Worm (Caenorhabditis elegans) whole organism, young adult: ENCODE results near the gene F45E6.1.

Experiments used
- F23B12.7 ChIP-seq: sonication (generic microtip); optimal IDR thresholded peaks from 2 replicates; lab custom pipeline; 2017; ENCODE audit warnings: missing genetic modification characterization, mild to moderate bottlenecking, missing compliant biosample characterization, antibody characterized with exemption, moderate library complexity; ENCODE audit not compliant: insufficient read depth
- K11D2.4 ChIP-seq: fragments of 200-800 bp; sonication (Bioruptor generic); IDR thresholded peaks from 2 replicates; pipeline ENCODE4 v1.3.6; 2022; ENCODE audit warnings: missing genetic modification reagents, missing genetic modification characterization, missing compliant biosample characterization
- dpff-1 ChIP-seq: sonication (generic microtip); optimal IDR thresholded peaks from 2 replicates; lab custom pipeline; 2017; ENCODE audit warnings: mild to moderate bottlenecking, missing genetic modification characterization, missing compliant biosample characterization
- him-1 ChIP-seq: sonication (generic microtip); optimal IDR thresholded peaks from 2 replicates; lab custom pipeline; 2016; ENCODE audit warnings: missing genotype, missing genetic modification reagents, missing genetic modification characterization, missing compliant biosample characterization
- let-526 ChIP-seq: fragments of 200-800 bp; sonication (Bioruptor generic); IDR thresholded peaks from 2 replicates; pipeline ENCODE4 v1.3.6; 2022; ENCODE audit warnings: missing genetic modification reagents, missing genetic modification characterization, missing compliant biosample characterization
- lin-35 ChIP-seq, 3 experiments: fragments of 150-350 bp in 2 of 3; sonication (generic microtip) in 1 of 3; optimal IDR thresholded peaks; 2 replicates each; lab custom pipeline; 2014 to 2018; ENCODE audit warnings: missing biosample characterization in 3 of 3, missing genetic modification characterization in 3 of 3, missing genetic modification reagents in 3 of 3
- nhr-27 ChIP-seq: fragments of 200-800 bp; sonication (Bioruptor generic); optimal IDR thresholded peaks from 2 replicates; lab custom pipeline; 2018; ENCODE audit warnings: mild to moderate bottlenecking, missing genetic modification characterization, moderate library complexity, missing compliant biosample characterization
- snpc-1.1 ChIP-seq: sonication (generic microtip); optimal IDR thresholded peaks from 2 replicates; lab custom pipeline; 2017; ENCODE audit warnings: missing genetic modification characterization, mild to moderate bottlenecking, missing compliant biosample characterization, antibody characterized with exemption, moderate library complexity, missing genotype, missing genetic modification reagents; ENCODE audit not compliant: insufficient read depth
- snpc-1.3 ChIP-seq: sonication (generic microtip); optimal IDR thresholded peaks from 2 replicates; lab custom pipeline; 2017; ENCODE audit warnings: missing genetic modification characterization, mild to moderate bottlenecking, missing compliant biosample characterization, antibody characterized with exemption, moderate library complexity, missing genotype, missing genetic modification reagents; ENCODE audit not compliant: insufficient read depth
- zfh-2 ChIP-seq: fragments of 200-800 bp; sonication (Bioruptor generic); conservative IDR thresholded peaks from 2 replicates; pipeline ENCODE4 v1.3.6; 2022; ENCODE audit warnings: missing genetic modification reagents, missing genetic modification characterization, missing compliant biosample characterization
- ztf-28 ChIP-seq: fragments of 200-800 bp; sonication (Bioruptor generic); IDR thresholded peaks from 2 replicates; pipeline ENCODE4 v1.3.6; 2022; ENCODE audit warnings: missing genetic modification reagents, missing genetic modification characterization, missing compliant biosample characterization

ce11 chrX:12478465-12478864, 1.2 kb upstream of the F45E6.1 start:
- TF ChIP-seq dpff-1 (tag; lab: Kevin White, UChicago) (no peak), F23B12.7 (tag; lab: Kevin White, UChicago) (no peak), K11D2.4 (GFP tag; lab: Robert Waterston, UW) (no peak), let-526 (GFP tag; lab: Robert Waterston, UW) (no peak), nhr-27 (tag; lab: Kevin White, UChicago) (no peak), lin-35 (GFP tag; optimal IDR thresholded peaks at IDR 0.05; lab: Kevin White, UChicago) (no peak), him-1 (tag; lab: Kevin White, UChicago) (no peak), snpc-1.3 (tag; lab: Kevin White, UChicago) (no peak), zfh-2 (GFP tag; lab: Robert Waterston, UW) (no peak), snpc-1.1 (no peak), ztf-28 (no peak)
